Worm (Caenorhabditis elegans) whole organism, L1 larva: ENCODE data around the gene unc-129.
A peak's percentile ranks its signal among the peaks of the same experiment; 100 is the strongest.

Experiments used
- C04F5.9 ChIP-seq: sonication (generic microtip); optimal IDR thresholded peaks from 2 replicates; lab custom pipeline; 2016; ENCODE audit warnings: missing genetic modification characterization, missing compliant biosample characterization
- C16A3.4 ChIP-seq: fragments of 150-350 bp; optimal IDR thresholded peaks from 2 replicates; lab custom pipeline; 2014; ENCODE audit warnings: missing biosample characterization, missing genetic modification characterization
- F16B12.6 ChIP-seq: fragments of 150-350 bp; optimal IDR thresholded peaks from 2 replicates; lab custom pipeline; 2014; ENCODE audit warnings: missing biosample characterization, missing genetic modification characterization
- Y116A8C.19 ChIP-seq: sonication (generic microtip); optimal IDR thresholded peaks from 2 replicates; lab custom pipeline; 2016; ENCODE audit warnings: missing compliant biosample characterization, missing genetic modification characterization, borderline replicate concordance
- aha-1 ChIP-seq: fragments of 150-350 bp; optimal IDR thresholded peaks from 2 replicates; lab custom pipeline; 2014; ENCODE audit warnings: missing biosample characterization, missing genetic modification characterization
- alr-1 ChIP-seq: fragments of 200-800 bp; sonication (Bioruptor generic); optimal IDR thresholded peaks from 2 replicates; lab custom pipeline; 2018; ENCODE audit warnings: borderline replicate concordance, mild to moderate bottlenecking, missing genetic modification characterization, missing compliant biosample characterization
- ama-1 ChIP-seq: fragments of 150-350 bp; optimal IDR thresholded peaks from 2 replicates; lab custom pipeline; 2014
- ceh-82 ChIP-seq, 3 experiments: fragments of 150-350 bp in 1 of 3; sonication (generic microtip) in 2 of 3; optimal IDR thresholded peaks; 2 replicates each; lab custom pipeline; 2014 to 2017; ENCODE audit warnings: missing biosample characterization in 3 of 3, missing genetic modification characterization in 3 of 3
- ceh-90 ChIP-seq: sonication (generic microtip); optimal IDR thresholded peaks from 2 replicates; lab custom pipeline; 2016; ENCODE audit warnings: missing genetic modification characterization, missing compliant biosample characterization
- ces-1 ChIP-seq: fragments of 150-350 bp; optimal IDR thresholded peaks from 2 replicates; lab custom pipeline; 2014; ENCODE audit warnings: missing biosample characterization, missing genetic modification reagents, missing genetic modification characterization
- dpl-1 ChIP-seq, 3 experiments: fragments of 150-350 bp in 2 of 3; sonication (generic microtip) in 1 of 3; optimal IDR thresholded peaks; 2 replicates each; lab custom pipeline; 2014 to 2017; ENCODE audit warnings: missing biosample characterization in 3 of 3, missing genetic modification characterization in 3 of 3, missing genetic modification reagents in 3 of 3
- dsc-1 ChIP-seq: sonication (generic microtip); optimal IDR thresholded peaks from 2 replicates; lab custom pipeline; 2016; ENCODE audit warnings: mild to moderate bottlenecking, missing genetic modification characterization, missing compliant biosample characterization
- efl-1 ChIP-seq, 4 experiments: fragments of 150-350 bp; optimal IDR thresholded peaks in 3 of 4; peaks in 1 of 4; 1 replicate in 1 of 4; 2 replicates in 3 of 4; lab custom pipeline; 2014; ENCODE audit warnings: missing biosample characterization in 2 of 4, missing genetic modification characterization in 2 of 4, missing genetic modification reagents in 2 of 4
- egl-13 ChIP-seq: sonication (generic microtip); optimal IDR thresholded peaks from 2 replicates; lab custom pipeline; 2016; ENCODE audit warnings: missing genotype, missing genetic modification reagents, missing genetic modification characterization, missing compliant biosample characterization
- hpl-2 ChIP-seq: fragments of 150-350 bp; optimal IDR thresholded peaks from 2 replicates; lab custom pipeline; 2014; ENCODE audit warnings: missing biosample characterization, missing genetic modification reagents, missing genetic modification characterization
- irx-1 ChIP-seq: sonication (generic microtip); optimal IDR thresholded peaks from 2 replicates; lab custom pipeline; 2016; ENCODE audit warnings: missing genetic modification characterization, missing compliant biosample characterization
- lin-35 ChIP-seq, 2 experiments: fragments of 150-350 bp; optimal IDR thresholded peaks; 2 replicates each; lab custom pipeline; 2014; ENCODE audit warnings: missing biosample characterization in 2 of 2, missing genetic modification characterization in 2 of 2, missing genetic modification reagents in 2 of 2
- lin-39 ChIP-seq: fragments of 150-350 bp; optimal IDR thresholded peaks from 2 replicates; lab custom pipeline; 2014; ENCODE audit warnings: missing biosample characterization, missing genetic modification reagents, missing genetic modification characterization
- lir-3 ChIP-seq: sonication (generic microtip); optimal IDR thresholded peaks from 2 replicates; lab custom pipeline; 2016; ENCODE audit warnings: mild to moderate bottlenecking, missing genetic modification characterization, moderate library complexity, missing compliant biosample characterization; ENCODE audit not compliant: poor library complexity
- mab-9 ChIP-seq: fragments of 200-800 bp; sonication (Bioruptor generic); IDR thresholded peaks from 2 replicates; pipeline ENCODE4 v1.3.6; 2022; ENCODE audit warnings: missing genetic modification reagents, missing genetic modification characterization, missing compliant biosample characterization
- mdl-1 ChIP-seq, 2 experiments: fragments of 150-350 bp; optimal IDR thresholded peaks; 2 replicates each; lab custom pipeline; 2014 to 2017; ENCODE audit warnings: missing biosample characterization in 2 of 2, missing genetic modification characterization in 2 of 2, inconsistent platforms in 1 of 2
- nhr-11 ChIP-seq: fragments of 150-350 bp; optimal IDR thresholded peaks from 2 replicates; lab custom pipeline; 2014; ENCODE audit warnings: missing biosample characterization, missing genetic modification characterization
- nhr-12 ChIP-seq: sonication (generic microtip); optimal IDR thresholded peaks from 2 replicates; lab custom pipeline; 2017; ENCODE audit warnings: missing biosample characterization, missing genetic modification characterization
- nhr-19 ChIP-seq: fragments of 200-800 bp; sonication (Bioruptor generic); conservative IDR thresholded peaks from 2 replicates; pipeline ENCODE4 v1.3.6; 2022; ENCODE audit warnings: missing genetic modification characterization, missing compliant biosample characterization
- nhr-20 ChIP-seq: sonication (generic microtip); optimal IDR thresholded peaks from 2 replicates; lab custom pipeline; 2016; ENCODE audit warnings: mild to moderate bottlenecking, missing genetic modification characterization, missing compliant biosample characterization
- nhr-28 ChIP-seq: fragments of 150-350 bp; optimal IDR thresholded peaks from 2 replicates; lab custom pipeline; 2014; ENCODE audit warnings: missing biosample characterization, missing genetic modification characterization
- nhr-47 ChIP-seq: sonication (generic microtip); optimal IDR thresholded peaks from 2 replicates; lab custom pipeline; 2016; ENCODE audit warnings: mild to moderate bottlenecking, missing genetic modification characterization, moderate library complexity, missing compliant biosample characterization
- nhr-71 ChIP-seq: sonication (generic microtip); optimal IDR thresholded peaks from 2 replicates; lab custom pipeline; 2016; ENCODE audit warnings: mild to moderate bottlenecking, missing genetic modification characterization, moderate library complexity, missing compliant biosample characterization
- nhr-76 ChIP-seq: sonication (generic microtip); optimal IDR thresholded peaks from 2 replicates; lab custom pipeline; 2017; ENCODE audit warnings: missing biosample characterization, missing genetic modification characterization
- nhr-84 ChIP-seq: sonication (generic microtip); optimal IDR thresholded peaks from 2 replicates; lab custom pipeline; 2017; ENCODE audit warnings: missing biosample characterization, missing genetic modification characterization
- pag-3 ChIP-seq: sonication (generic microtip); optimal IDR thresholded peaks from 2 replicates; lab custom pipeline; 2017; ENCODE audit warnings: missing genetic modification characterization, mild to moderate bottlenecking, missing compliant biosample characterization, antibody characterized with exemption, borderline replicate concordance; ENCODE audit not compliant: insufficient read depth
- pqm-1 ChIP-seq: sonication (generic microtip); optimal IDR thresholded peaks from 3 replicates; lab custom pipeline; 2017; ENCODE audit warnings: missing biosample characterization, missing genetic modification characterization
- skn-1 ChIP-seq: fragments of 150-350 bp; optimal IDR thresholded peaks from 2 replicates; lab custom pipeline; 2014; ENCODE audit warnings: missing biosample characterization, missing genetic modification characterization
- snpc-4 ChIP-seq: fragments of 150-350 bp; optimal IDR thresholded peaks from 2 replicates; lab custom pipeline; 2014; ENCODE audit warnings: missing biosample characterization, missing genetic modification characterization
- sup-37 ChIP-seq: fragments of 200-800 bp; sonication (Bioruptor generic); optimal IDR thresholded peaks from 2 replicates; lab custom pipeline; 2018; ENCODE audit warnings: mild to moderate bottlenecking, missing genetic modification characterization, missing compliant biosample characterization
- swsn-7 ChIP-seq: sonication (generic microtip); optimal IDR thresholded peaks from 2 replicates; lab custom pipeline; 2016; ENCODE audit warnings: missing genetic modification characterization, missing compliant biosample characterization
- tbx-2 ChIP-seq: sonication (generic microtip); optimal IDR thresholded peaks from 2 replicates; lab custom pipeline; 2016; ENCODE audit warnings: missing genetic modification characterization, missing compliant biosample characterization
- tlp-1 ChIP-seq: fragments of 150-350 bp; optimal IDR thresholded peaks from 2 replicates; lab custom pipeline; 2014; ENCODE audit warnings: missing biosample characterization, missing genetic modification characterization
- vab-15 ChIP-seq: sonication (generic microtip); optimal IDR thresholded peaks from 2 replicates; lab custom pipeline; 2017; ENCODE audit warnings: missing genotype, mild to moderate bottlenecking, missing genetic modification characterization, missing compliant biosample characterization
- zip-4 ChIP-seq: fragments of 200-800 bp; sonication (Bioruptor generic); optimal IDR thresholded peaks from 2 replicates; lab custom pipeline; 2018; ENCODE audit warnings: mild to moderate bottlenecking, missing genetic modification characterization, moderate library complexity, missing compliant biosample characterization
- ztf-11 ChIP-seq, 2 experiments: sonication (generic microtip); optimal IDR thresholded peaks; 2 replicates each; lab custom pipeline; 2016 to 2017; ENCODE audit warnings: missing genetic modification characterization in 2 of 2, missing biosample characterization in 1 of 2, missing compliant biosample characterization in 1 of 2

The unc-129 gene

ce11 chrIV:8973249-8973958 lies 31.8 kb downstream of the unc-129 start, which contains the start of gene C53B4.3 (continued):
- TF ChIP-seq nhr-71 = peak; percentile 93
- TF ChIP-seq lin-39 (tag; lab: Kevin White, UChicago) = peak; percentile 63
- peak; percentile 42 to 67 (median 63) for TF ChIP-seq dpl-1 (GFP tag; optimal IDR thresholded peaks at IDR 0.05; lab: Kevin White, UChicago)
- peak; percentile 16 for TF ChIP-seq skn-1 (tag; lab: Kevin White, UChicago)
- peak; percentile 96 for TF ChIP-seq dsc-1 (tag; lab: Kevin White, UChicago)
- peak; percentile 89 for TF ChIP-seq nhr-20 (tag; lab: Kevin White, UChicago)
- TF ChIP-seq vab-15 = peak; percentile 68
- peak; percentile 63 to 67 for TF ChIP-seq efl-1 (optimal IDR thresholded peaks at IDR 0.05; lab: Kevin White, UChicago)
- TF ChIP-seq efl-1 (GFP tag; optimal IDR thresholded peaks at IDR 0.05 in 1 of 2; lab: Kevin White, UChicago) = peak; percentile 59 to 95
- no peak for TF ChIP-seq nhr-28
- TF ChIP-seq lin-35 (GFP tag; optimal IDR thresholded peaks at IDR 0.05; lab: Kevin White, UChicago) = peak; percentile 52 to 60
- TF ChIP-seq C16A3.4 (tag; lab: Kevin White, UChicago) = no peak
- peak; percentile 64 for TF ChIP-seq snpc-4
- no peak for TF ChIP-seq pag-3
- peak; percentile 91 for TF ChIP-seq swsn-7
- peak; percentile 98 for TF ChIP-seq ceh-90 (tag; lab: Kevin White, UChicago)
- peak; percentile 87 for TF ChIP-seq C04F5.9 (tag; lab: Kevin White, UChicago)
- TF ChIP-seq egl-13 = peak; percentile 94
- no peak for TF ChIP-seq alr-1
- TF ChIP-seq irx-1 (tag; lab: Kevin White, UChicago) = peak; percentile 97
- TF ChIP-seq mdl-1 (tag; optimal IDR thresholded peaks at IDR 0.05; lab: Kevin White, UChicago) = peak in 1 of 2 experiments; percentile 42
- TF ChIP-seq zip-4 (GFP tag; lab: Kevin White, UChicago) = peak; percentile 53
- peak; percentile 32 for TF ChIP-seq sup-37
- peak; percentile 54 to 70 (median 58) for TF ChIP-seq ceh-82 (tag; optimal IDR thresholded peaks at IDR 0.05; lab: Kevin White, UChicago)
- TF ChIP-seq nhr-84 (tag; lab: Kevin White, UChicago) = no peak
- TF ChIP-seq tlp-1 (tag; lab: Kevin White, UChicago) = no peak
- TF ChIP-seq ztf-11 (tag; optimal IDR thresholded peaks at IDR 0.05; lab: Kevin White, UChicago) = peak in 1 of 2 experiments; percentile 96
- peak; percentile 93 for TF ChIP-seq tbx-2
- TF ChIP-seq lir-3 (tag; lab: Kevin White, UChicago) = peak; percentile 96
- peak; percentile 89 for TF ChIP-seq Y116A8C.19 (tag; lab: Kevin White, UChicago)
- TF ChIP-seq ama-1 (lab: Kevin White, UChicago) = no peak
- no peak for TF ChIP-seq aha-1 (tag; lab: Kevin White, UChicago)
- TF ChIP-seq hpl-2 (GFP tag; lab: Kevin White, UChicago) = no peak
- TF ChIP-seq nhr-19 = peak; percentile 86
- TF ChIP-seq nhr-11 (tag; lab: Kevin White, UChicago) = no peak
- no peak for TF ChIP-seq pqm-1 (tag; lab: Kevin White, UChicago)
- peak; percentile 92 for TF ChIP-seq nhr-47 (tag; lab: Kevin White, UChicago)
- TF ChIP-seq nhr-76 (tag; lab: Kevin White, UChicago) = no peak
- TF ChIP-seq nhr-12 = no peak
- peak; percentile 82 for TF ChIP-seq mab-9 (GFP tag; lab: Robert Waterston, UW)
- TF ChIP-seq F16B12.6 (tag; lab: Kevin White, UChicago) = no peak

ce11 chrIV:8967990-8968389 lies 37.2 kb downstream of the unc-129 start, which contains the start of gene suex-2:
suex-2 (plus strand) TSS chrIV:8968290.
- TF ChIP-seq ces-1 (GFP tag; lab: Kevin White, UChicago) = no peak
- TF ChIP-seq efl-1 (optimal IDR thresholded peaks at IDR 0.05; lab: Kevin White, UChicago) = no peak
- peak in 1 of 2 experiments; percentile 63 for TF ChIP-seq efl-1 (GFP tag; optimal IDR thresholded peaks at IDR 0.05 in 1 of 2; lab: Kevin White, UChicago)
- TF ChIP-seq, all 84 proteins: peak for 1
